Fruit fly (Drosophila melanogaster) whole organism, embryonic: ENCODE data around the gene Cyp12a4.

Experiments used
- Atf6 ChIP-seq: fragments of 200-800 bp; sonication (Bioruptor generic); IDR thresholded peaks from 2 replicates; pipeline ENCODE4 v1.3.6; 2022; ENCODE audit warnings: missing biosample characterization, missing genetic modification characterization
- CG10321 ChIP-seq: fragments of 200-800 bp; sonication (Bioruptor generic); IDR thresholded peaks from 2 replicates; pipeline ENCODE4 v1.3.6; 2022; ENCODE audit warnings: missing biosample characterization, missing genetic modification characterization
- CG11085 ChIP-seq: fragments of 200-800 bp; sonication (Bioruptor generic); IDR thresholded peaks from 2 replicates; pipeline ENCODE4 v1.3.6; 2022; ENCODE audit warnings: missing biosample characterization, missing genetic modification characterization
- CG12219 ChIP-seq: fragments of 200-800 bp; sonication (Bioruptor generic); optimal IDR thresholded peaks from 3 replicates; lab custom pipeline; 2018; ENCODE audit warnings: missing biosample characterization, mild to moderate bottlenecking, missing genetic modification characterization
- CG12659 ChIP-seq: fragments of 200-800 bp; sonication (Bioruptor generic); optimal IDR thresholded peaks from 3 replicates; lab custom pipeline; 2017; ENCODE audit warnings: mild to moderate bottlenecking, missing biosample characterization, missing genetic modification reagents, missing genetic modification characterization
- CG14710 ChIP-seq: fragments of 200-800 bp; sonication (Bioruptor generic); optimal IDR thresholded peaks from 3 replicates; lab custom pipeline; 2019; ENCODE audit warnings: missing biosample characterization, mild to moderate bottlenecking, missing genetic modification characterization, moderate library complexity
- CG15479 ChIP-seq: fragments of 200-800 bp; sonication (Bioruptor generic); optimal IDR thresholded peaks from 3 replicates; lab custom pipeline; 2019; ENCODE audit warnings: missing biosample characterization, mild to moderate bottlenecking, missing genetic modification characterization, moderate library complexity
- CG18476 ChIP-seq: fragments of 200-800 bp; sonication (Bioruptor generic); optimal IDR thresholded peaks from 2 replicates; lab custom pipeline; 2016; ENCODE audit warnings: missing biosample characterization, mild to moderate bottlenecking, missing genetic modification characterization
- CG2875 ChIP-seq: fragments of 200-800 bp; sonication (Bioruptor generic); optimal IDR thresholded peaks from 2 replicates; lab custom pipeline; 2017; ENCODE audit warnings: missing biosample characterization, mild to moderate bottlenecking, missing genetic modification characterization, missing genetic modification reagents
- CG30020 ChIP-seq: fragments of 200-800 bp; optimal IDR thresholded peaks from 2 replicates; lab custom pipeline; 2019; ENCODE audit warnings: missing biosample characterization, mild to moderate bottlenecking, missing genetic modification characterization, moderate library complexity
- CG3065 ChIP-seq: fragments of 200-800 bp; sonication (Bioruptor generic); optimal IDR thresholded peaks from 2 replicates; lab custom pipeline; 2016; ENCODE audit warnings: missing biosample characterization, missing genetic modification characterization
- CG31441 ChIP-seq: fragments of 200-800 bp; sonication (Bioruptor generic); IDR thresholded peaks from 2 replicates; pipeline ENCODE4 v1.3.6; 2022; ENCODE audit warnings: missing biosample characterization, missing genetic modification characterization
- CG32767 ChIP-seq: fragments of 200-800 bp; sonication (Bioruptor generic); IDR thresholded peaks from 2 replicates; pipeline ENCODE4 v1.3.6; 2022; ENCODE audit warnings: missing biosample characterization, missing genetic modification characterization
- CG32772 ChIP-seq: fragments of 200-800 bp; sonication (Bioruptor generic); IDR thresholded peaks from 2 replicates; pipeline ENCODE4 v1.3.6; 2022; ENCODE audit warnings: missing biosample characterization, missing genetic modification characterization
- CG33213 ChIP-seq: fragments of 200-800 bp; sonication (Bioruptor generic); optimal IDR thresholded peaks from 3 replicates; lab custom pipeline; 2016; ENCODE audit warnings: missing biosample characterization, missing genetic modification characterization
- CG4282 ChIP-seq: fragments of 200-800 bp; sonication (Bioruptor generic); optimal IDR thresholded peaks from 2 replicates; lab custom pipeline; 2016; ENCODE audit warnings: missing biosample characterization, missing genetic modification characterization
- CG4707 ChIP-seq: fragments of 200-800 bp; sonication (Bioruptor generic); optimal IDR thresholded peaks from 2 replicates; lab custom pipeline; 2018; ENCODE audit warnings: missing biosample characterization, mild to moderate bottlenecking, missing genetic modification characterization, moderate library complexity
- CG4820 ChIP-seq: fragments of 200-800 bp; sonication (Bioruptor generic); optimal IDR thresholded peaks from 3 replicates; lab custom pipeline; 2016; ENCODE audit warnings: missing biosample characterization, missing genetic modification characterization
- CG7372 ChIP-seq: fragments of 200-800 bp; sonication (Bioruptor generic); IDR thresholded peaks from 2 replicates; pipeline ENCODE4 v1.3.6; 2022; ENCODE audit warnings: missing biosample characterization, missing genetic modification characterization
- CG7745 ChIP-seq: fragments of 200-800 bp; sonication (Bioruptor generic); optimal IDR thresholded peaks from 2 replicates; lab custom pipeline; 2018; ENCODE audit warnings: missing biosample characterization, mild to moderate bottlenecking, missing genetic modification characterization, moderate library complexity
- CG7786 ChIP-seq: fragments of 200-800 bp; sonication (Bioruptor generic); optimal IDR thresholded peaks from 2 replicates; lab custom pipeline; 2016; ENCODE audit warnings: missing biosample characterization, missing genetic modification characterization
- CTCF ChIP-seq: fragments of 200-800 bp; sonication (Bioruptor generic); optimal IDR thresholded peaks from 2 replicates; lab custom pipeline; 2017; ENCODE audit warnings: missing biosample characterization, mild to moderate bottlenecking, missing genetic modification characterization, moderate library complexity
- Chrac-16 ChIP-seq: fragments of 200-800 bp; sonication (Bioruptor generic); optimal IDR thresholded peaks from 3 replicates; lab custom pipeline; 2016; ENCODE audit warnings: missing biosample characterization, missing genetic modification characterization
- CrebB ChIP-seq: fragments of 200-800 bp; sonication (Bioruptor generic); optimal IDR thresholded peaks from 3 replicates; lab custom pipeline; 2018; ENCODE audit warnings: missing biosample characterization, mild to moderate bottlenecking, missing genetic modification characterization
- Dad ChIP-seq: fragments of 200-800 bp; sonication (Bioruptor generic); optimal IDR thresholded peaks from 3 replicates; lab custom pipeline; 2016; ENCODE audit warnings: missing biosample characterization, missing genetic modification characterization
- Dp ChIP-seq: fragments of 200-800 bp; sonication (Bioruptor generic); optimal IDR thresholded peaks from 2 replicates; lab custom pipeline; 2018; ENCODE audit warnings: missing biosample characterization, mild to moderate bottlenecking, missing genetic modification characterization, moderate library complexity
- Fer1 ChIP-seq: fragments of 200-800 bp; sonication (Bioruptor generic); optimal IDR thresholded peaks from 2 replicates; lab custom pipeline; 2017; ENCODE audit warnings: missing biosample characterization, mild to moderate bottlenecking, missing genetic modification characterization
- Meics ChIP-seq: fragments of 200-800 bp; sonication (Bioruptor generic); optimal IDR thresholded peaks from 2 replicates; lab custom pipeline; 2017; ENCODE audit warnings: missing biosample characterization, mild to moderate bottlenecking, missing genetic modification characterization
- Pdp1 ChIP-seq, 2 experiments: fragments of 200-800 bp; sonication (Bioruptor generic); optimal IDR thresholded peaks; 3 replicates each; lab custom pipeline; 2016; ENCODE audit warnings: missing biosample characterization in 2 of 2, missing genetic modification characterization in 2 of 2, mild to moderate bottlenecking in 1 of 2, moderate library complexity in 1 of 2
- Scr ChIP-seq: fragments of 200-800 bp; sonication (Bioruptor generic); IDR thresholded peaks from 2 replicates; pipeline ENCODE4 v1.3.6; 2022; ENCODE audit warnings: missing biosample characterization, missing genetic modification characterization; ENCODE audit not compliant: partially characterized antibody
- Taf1 ChIP-seq: fragments of 200-800 bp; sonication (Bioruptor generic); IDR thresholded peaks from 2 replicates; pipeline ENCODE4 v1.3.6; 2022; ENCODE audit warnings: missing biosample characterization, missing genetic modification characterization
- Tbp ChIP-seq: fragments of >200 bp; optimal IDR thresholded peaks from 2 replicates; lab custom pipeline; 2018; ENCODE audit warnings: missing biosample characterization, missing genetic modification characterization
- YL-1 ChIP-seq: fragments of 200-800 bp; sonication (Bioruptor generic); optimal IDR thresholded peaks from 3 replicates; lab custom pipeline; 2017; ENCODE audit warnings: missing biosample characterization, mild to moderate bottlenecking, missing genetic modification characterization
- bowl ChIP-seq: fragments of 200-800 bp; sonication (Bioruptor generic); IDR thresholded peaks from 2 replicates; pipeline ENCODE4 v1.3.6; 2022; ENCODE audit warnings: missing biosample characterization, missing genetic modification characterization
- croc ChIP-seq: fragments of 200-800 bp; sonication (Bioruptor generic); conservative IDR thresholded peaks from 3 replicates; pipeline ENCODE4 v1.3.6; 2022; ENCODE audit warnings: missing biosample characterization, missing genetic modification characterization
- crol ChIP-seq: fragments of 200-800 bp; sonication (Bioruptor generic); IDR thresholded peaks from 2 replicates; pipeline ENCODE4 v1.3.6; 2022; ENCODE audit warnings: missing biosample characterization, missing genetic modification characterization
- eve ChIP-seq, 2 experiments: fragments of >200 bp; optimal IDR thresholded peaks; 2 replicates each; lab custom pipeline; 2017; ENCODE audit warnings: missing biosample characterization in 2 of 2, missing genetic modification characterization in 2 of 2
- exex ChIP-seq: fragments of 200-800 bp; sonication (Bioruptor generic); optimal IDR thresholded peaks from 4 replicates; lab custom pipeline; 2018; ENCODE audit warnings: missing biosample characterization, mild to moderate bottlenecking, missing genetic modification characterization, moderate library complexity
- eyg ChIP-seq: fragments of 200-800 bp; sonication (Bioruptor generic); optimal IDR thresholded peaks from 3 replicates; lab custom pipeline; 2016; ENCODE audit warnings: missing biosample characterization, missing genetic modification characterization
- fru ChIP-seq: fragments of >200 bp; optimal IDR thresholded peaks from 2 replicates; lab custom pipeline; 2017
- gfzf ChIP-seq: fragments of 200-800 bp; sonication (Bioruptor generic); optimal IDR thresholded peaks from 2 replicates; lab custom pipeline; 2016; ENCODE audit warnings: missing biosample characterization, mild to moderate bottlenecking, missing genetic modification characterization, moderate library complexity
- kni ChIP-seq: fragments of 200-800 bp; sonication (Bioruptor generic); optimal IDR thresholded peaks from 3 replicates; lab custom pipeline; 2017; ENCODE audit warnings: mild to moderate bottlenecking, missing biosample characterization, missing genetic modification reagents, missing genetic modification characterization
- luna ChIP-seq: fragments of 200-800 bp; sonication (Bioruptor generic); optimal IDR thresholded peaks from 2 replicates; lab custom pipeline; 2016; ENCODE audit warnings: missing biosample characterization, missing genetic modification characterization
- sens-2 ChIP-seq: fragments of 200-800 bp; sonication (Bioruptor generic); IDR thresholded peaks from 2 replicates; pipeline ENCODE4 v1.3.6; 2022; ENCODE audit warnings: missing biosample characterization, missing genetic modification characterization
- seq ChIP-seq: fragments of 200-800 bp; sonication (Bioruptor generic); IDR thresholded peaks from 2 replicates; pipeline ENCODE4 v1.3.6; 2022; ENCODE audit warnings: missing biosample characterization, missing genetic modification characterization
- sqz ChIP-seq: fragments of 200-800 bp; sonication (Bioruptor generic); optimal IDR thresholded peaks from 3 replicates; lab custom pipeline; 2018; ENCODE audit warnings: missing biosample characterization, mild to moderate bottlenecking, missing genetic modification characterization
- ssp ChIP-seq: fragments of 200-800 bp; sonication (Bioruptor generic); IDR thresholded peaks from 2 replicates; pipeline ENCODE4 v1.3.6; 2022; ENCODE audit warnings: missing biosample characterization, missing genetic modification characterization
- sug ChIP-seq: fragments of 200-800 bp; optimal IDR thresholded peaks from 2 replicates; lab custom pipeline; 2019; ENCODE audit warnings: missing biosample characterization, mild to moderate bottlenecking, missing genetic modification characterization, moderate library complexity
- tin ChIP-seq: fragments of 200-800 bp; sonication (Bioruptor generic); optimal IDR thresholded peaks from 3 replicates; lab custom pipeline; 2016; ENCODE audit warnings: missing biosample characterization, missing genetic modification characterization
- tup ChIP-seq: fragments of 200-800 bp; sonication (Bioruptor generic); optimal IDR thresholded peaks from 2 replicates; lab custom pipeline; 2016; ENCODE audit warnings: missing biosample characterization, mild to moderate bottlenecking, missing genetic modification characterization, moderate library complexity
- tx ChIP-seq: fragments of 200-800 bp; sonication (Bioruptor generic); optimal IDR thresholded peaks from 2 replicates; lab custom pipeline; 2016; ENCODE audit warnings: missing biosample characterization, missing genetic modification characterization
- unc-4 ChIP-seq: fragments of 200-800 bp; sonication (Bioruptor generic); IDR thresholded peaks from 2 replicates; pipeline ENCODE4 v1.3.6; 2022; ENCODE audit warnings: missing biosample characterization, missing genetic modification characterization; ENCODE audit not compliant: partially characterized antibody
- z ChIP-seq: fragments of 200-800 bp; sonication (Bioruptor generic); IDR thresholded peaks from 3 replicates; pipeline ENCODE4 v1.3.6; 2022; ENCODE audit warnings: missing biosample characterization, missing genetic modification characterization

Cyp12a4 gene

dm6 chr3R:19105821-19106220 lies 29.1 kb upstream of the Cyp12a4 start:
- TF ChIP-seq exex (tag; lab: Kevin White, UChicago): no peak
- TF ChIP-seq CG4820 (GFP tag; lab: Kevin White, UChicago): peak; percentile 27
- TF ChIP-seq sqz (GFP tag; lab: Kevin White, UChicago): no peak
- no peak for TF ChIP-seq tup (GFP tag; lab: Kevin White, UChicago)
- TF ChIP-seq Pdp1 (GFP tag; optimal IDR thresholded peaks at IDR 0.05; lab: Kevin White, UChicago): no peak
- TF ChIP-seq fru: no peak
- TF ChIP-seq CG7372: no peak
- no peak for TF ChIP-seq CG4707 (GFP tag; lab: Kevin White, UChicago)
- no peak for TF ChIP-seq Fer1 (GFP tag; lab: Kevin White, UChicago)
- TF ChIP-seq CG15479: no peak
- no peak for TF ChIP-seq CG11085 (GFP tag; lab: Robert Waterston, UW)
- no peak for TF ChIP-seq unc-4 (GFP tag; lab: Robert Waterston, UW)
- no peak; the same call in 1 of the 2 replicates for TF ChIP-seq CG10321 (GFP tag; lab: Robert Waterston, UW)
- TF ChIP-seq crol (GFP tag; lab: Robert Waterston, UW): no peak
- no peak for TF ChIP-seq CG4282 (GFP tag; lab: Kevin White, UChicago)
- TF ChIP-seq CG18476: no peak
- TF ChIP-seq CG32772 (GFP tag; lab: Robert Waterston, UW): no peak
- no peak for TF ChIP-seq luna (GFP tag; lab: Kevin White, UChicago)
- no peak for TF ChIP-seq CrebB (tag; lab: Kevin White, UChicago)
- peak in 1 of 2 experiments; percentile 69 for TF ChIP-seq eve (GFP tag; optimal IDR thresholded peaks at IDR 0.05; lab: Kevin White, UChicago)
- no peak for TF ChIP-seq sug (tag; lab: Kevin White, UChicago)
- no peak for TF ChIP-seq CTCF (GFP tag; lab: Kevin White, UChicago)
- no peak for TF ChIP-seq tx
- no peak for TF ChIP-seq Tbp (GFP tag; lab: Kevin White, UChicago)
- TF ChIP-seq ssp (GFP tag; lab: Robert Waterston, UW): 0 out of 2 replicates have a peak, but pooled peaks have one; percentile 6
- TF ChIP-seq kni (GFP tag; lab: Kevin White, UChicago): no peak
- TF ChIP-seq CG30020 (tag; lab: Kevin White, UChicago): no peak
- TF ChIP-seq bowl (GFP tag; lab: Robert Waterston, UW): no peak
- no peak for TF ChIP-seq Dp (GFP tag; lab: Kevin White, UChicago)
- no peak for TF ChIP-seq CG7745 (tag; lab: Kevin White, UChicago)
- TF ChIP-seq Atf6 (GFP tag; lab: Robert Waterston, UW): no peak
- no peak for TF ChIP-seq eyg (GFP tag; lab: Kevin White, UChicago)
- no peak for TF ChIP-seq CG12219
- no peak for TF ChIP-seq z (GFP tag; lab: Robert Waterston, UW)
- TF ChIP-seq YL-1 (GFP tag; lab: Kevin White, UChicago): no peak
- no peak for TF ChIP-seq CG7786 (GFP tag; lab: Kevin White, UChicago)
- no peak for TF ChIP-seq CG3065
- peak; percentile 47 for TF ChIP-seq CG14710
- peak; percentile 9 for TF ChIP-seq CG12659 (GFP tag; lab: Kevin White, UChicago)
- TF ChIP-seq Meics: no peak
- peak; percentile 58 for TF ChIP-seq CG31441 (GFP tag; lab: Robert Waterston, UW)
- no peak for TF ChIP-seq gfzf (GFP tag; lab: Kevin White, UChicago)
- no peak for TF ChIP-seq tin (GFP tag; lab: Kevin White, UChicago)
- no peak for TF ChIP-seq Chrac-16
- no peak for TF ChIP-seq Dad (GFP tag; lab: Kevin White, UChicago)
- no peak for TF ChIP-seq seq (GFP tag; lab: Robert Waterston, UW)
- TF ChIP-seq sens-2 (GFP tag; lab: Robert Waterston, UW): no peak
- no peak for TF ChIP-seq CG32767 (GFP tag; lab: Robert Waterston, UW)
- no peak for TF ChIP-seq CG33213 (GFP tag; lab: Kevin White, UChicago)
- TF ChIP-seq Taf1: no peak
- peak; percentile 47 for TF ChIP-seq croc
- no peak for TF ChIP-seq Scr
- TF ChIP-seq CG2875 (GFP tag; lab: Kevin White, UChicago): peak; percentile 19
